Fruit fly (Drosophila melanogaster) whole organism, embryonic: ENCODE measurements around the gene mad2.
A peak's percentile ranks its signal among the peaks of the same experiment; 100 is the strongest.

ENCODE experiments used
- Antp ChIP-seq: fragments of 200-800 bp; sonication (Bioruptor generic); optimal IDR thresholded peaks from 3 replicates; lab custom pipeline; 2016; ENCODE audit warnings: missing biosample characterization, missing genetic modification characterization
- CG10209 ChIP-seq: fragments of 200-800 bp; sonication (Bioruptor generic); optimal IDR thresholded peaks from 3 replicates; lab custom pipeline; 2017; ENCODE audit warnings: missing biosample characterization, mild to moderate bottlenecking, missing genetic modification characterization, missing genetic modification reagents
- CG10267 ChIP-seq: fragments of 200-800 bp; sonication (Bioruptor generic); optimal IDR thresholded peaks from 2 replicates; lab custom pipeline; 2018; ENCODE audit warnings: missing biosample characterization, mild to moderate bottlenecking, missing genetic modification characterization, moderate library complexity
- CG10462 ChIP-seq: fragments of 200-800 bp; sonication (Bioruptor generic); optimal IDR thresholded peaks from 2 replicates; lab custom pipeline; 2016; ENCODE audit warnings: missing biosample characterization, missing genetic modification characterization
- CG11696 ChIP-seq: fragments of 200-800 bp; sonication (Bioruptor generic); IDR thresholded peaks from 2 replicates; pipeline ENCODE4 v1.3.6; 2022; ENCODE audit warnings: missing biosample characterization, missing genetic modification characterization
- CG12219 ChIP-seq: fragments of 200-800 bp; sonication (Bioruptor generic); optimal IDR thresholded peaks from 3 replicates; lab custom pipeline; 2018; ENCODE audit warnings: missing biosample characterization, mild to moderate bottlenecking, missing genetic modification characterization
- CG1233 ChIP-seq: fragments of 200-800 bp; sonication (Bioruptor generic); optimal IDR thresholded peaks from 4 replicates; lab custom pipeline; 2018; ENCODE audit warnings: missing biosample characterization, mild to moderate bottlenecking, missing genetic modification characterization
- CG14667 ChIP-seq: fragments of 200-800 bp; sonication (Bioruptor generic); IDR thresholded peaks from 2 replicates; pipeline ENCODE4 v1.3.6; 2022; ENCODE audit warnings: missing biosample characterization, missing genetic modification characterization
- CG1529 ChIP-seq: fragments of 200-800 bp; sonication (Bioruptor generic); optimal IDR thresholded peaks from 3 replicates; lab custom pipeline; 2018; ENCODE audit warnings: missing biosample characterization, missing genetic modification characterization
- CG15479 ChIP-seq: fragments of 200-800 bp; sonication (Bioruptor generic); optimal IDR thresholded peaks from 3 replicates; lab custom pipeline; 2019; ENCODE audit warnings: missing biosample characterization, mild to moderate bottlenecking, missing genetic modification characterization, moderate library complexity
- CG17359 ChIP-seq: fragments of 200-800 bp; sonication (Bioruptor generic); optimal IDR thresholded peaks from 3 replicates; lab custom pipeline; 2018; ENCODE audit warnings: missing biosample characterization, mild to moderate bottlenecking, missing genetic modification characterization, moderate library complexity
- CG2120 ChIP-seq: fragments of 200-800 bp; sonication (Bioruptor generic); optimal IDR thresholded peaks from 3 replicates; lab custom pipeline; 2016; ENCODE audit warnings: missing biosample characterization, missing genetic modification characterization
- CG30403 ChIP-seq: fragments of 200-800 bp; sonication (Bioruptor generic); optimal IDR thresholded peaks from 3 replicates; lab custom pipeline; 2016; ENCODE audit warnings: missing biosample characterization, missing genetic modification characterization
- CG31388 ChIP-seq: fragments of 200-800 bp; sonication (Bioruptor generic); optimal IDR thresholded peaks from 2 replicates; lab custom pipeline; 2016; ENCODE audit warnings: missing biosample characterization, missing genetic modification characterization
- CG3163 ChIP-seq: fragments of 200-800 bp; sonication (Bioruptor generic); optimal IDR thresholded peaks from 3 replicates; lab custom pipeline; 2016; ENCODE audit warnings: missing biosample characterization, missing genetic modification characterization
- CG3838 ChIP-seq: fragments of 200-800 bp; sonication (Bioruptor generic); optimal IDR thresholded peaks from 3 replicates; lab custom pipeline; 2016; ENCODE audit warnings: missing biosample characterization, missing genetic modification characterization
- CG6654 ChIP-seq: fragments of 200-800 bp; sonication (Bioruptor generic); optimal IDR thresholded peaks from 2 replicates; lab custom pipeline; 2017; ENCODE audit warnings: missing biosample characterization, mild to moderate bottlenecking, missing genetic modification characterization
- CG7839 ChIP-seq: fragments of 200-800 bp; sonication (Bioruptor generic); optimal IDR thresholded peaks from 3 replicates; lab custom pipeline; 2018; ENCODE audit warnings: missing biosample characterization, mild to moderate bottlenecking, missing genetic modification characterization, moderate library complexity
- CG9609 ChIP-seq: fragments of 200-800 bp; sonication (Bioruptor generic); optimal IDR thresholded peaks from 3 replicates; lab custom pipeline; 2016; ENCODE audit warnings: missing biosample characterization, missing genetic modification characterization
- Chrac-16 ChIP-seq: fragments of 200-800 bp; sonication (Bioruptor generic); optimal IDR thresholded peaks from 3 replicates; lab custom pipeline; 2016; ENCODE audit warnings: missing biosample characterization, missing genetic modification characterization
- CoRest ChIP-seq: fragments of 200-800 bp; sonication (Bioruptor generic); optimal IDR thresholded peaks from 3 replicates; lab custom pipeline; 2018; ENCODE audit warnings: missing biosample characterization, mild to moderate bottlenecking, missing genetic modification characterization, moderate library complexity
- Dref ChIP-seq: fragments of 200-800 bp; sonication (Bioruptor generic); IDR thresholded peaks from 2 replicates; pipeline ENCODE4 v1.3.6; 2022; ENCODE audit warnings: missing biosample characterization, missing genetic modification characterization
- Ets97D ChIP-seq: fragments of 200-800 bp; sonication (Bioruptor generic); optimal IDR thresholded peaks from 3 replicates; lab custom pipeline; 2016; ENCODE audit warnings: missing biosample characterization, missing genetic modification characterization
- Fer1 ChIP-seq: fragments of 200-800 bp; sonication (Bioruptor generic); optimal IDR thresholded peaks from 2 replicates; lab custom pipeline; 2017; ENCODE audit warnings: missing biosample characterization, mild to moderate bottlenecking, missing genetic modification characterization
- HmgD ChIP-seq: fragments of 200-800 bp; sonication (Bioruptor generic); optimal IDR thresholded peaks from 3 replicates; lab custom pipeline; 2016; ENCODE audit warnings: missing biosample characterization, missing genetic modification characterization
- Hr51 ChIP-seq, 2 experiments: fragments of 200-800 bp; sonication (Bioruptor generic); optimal IDR thresholded peaks; 2 replicates in 1 of 2; 3 replicates in 1 of 2; lab custom pipeline; 2016 to 2018; ENCODE audit warnings: missing biosample characterization in 2 of 2, missing genetic modification characterization in 2 of 2, mild to moderate bottlenecking in 1 of 2, moderate library complexity in 1 of 2
- Lim3 ChIP-seq: fragments of 200-800 bp; sonication (Bioruptor generic); IDR thresholded peaks from 2 replicates; pipeline ENCODE4 v1.3.6; 2022; ENCODE audit warnings: missing biosample characterization, missing genetic modification characterization
- Nf-YC ChIP-seq: fragments of 200-800 bp; optimal IDR thresholded peaks from 3 replicates; lab custom pipeline; 2019; ENCODE audit warnings: missing biosample characterization, mild to moderate bottlenecking, missing genetic modification characterization, moderate library complexity
- NfI ChIP-seq: fragments of 200-800 bp; sonication (Bioruptor generic); optimal IDR thresholded peaks from 3 replicates; lab custom pipeline; 2018; ENCODE audit warnings: missing biosample characterization, mild to moderate bottlenecking, missing genetic modification characterization, moderate library complexity
- Oaz ChIP-seq: fragments of 200-800 bp; sonication (Bioruptor generic); IDR thresholded peaks from 2 replicates; pipeline ENCODE4 v1.3.6; 2022; ENCODE audit warnings: missing biosample characterization, missing genetic modification characterization
- PHDP ChIP-seq: fragments of 200-800 bp; sonication (Bioruptor generic); optimal IDR thresholded peaks from 3 replicates; lab custom pipeline; 2018; ENCODE audit warnings: missing biosample characterization, mild to moderate bottlenecking, missing genetic modification characterization, moderate library complexity
- Spps ChIP-seq: fragments of 200-800 bp; sonication (Bioruptor generic); optimal IDR thresholded peaks from 2 replicates; lab custom pipeline; 2018; ENCODE audit warnings: missing biosample characterization, mild to moderate bottlenecking, missing genetic modification characterization
- Ssrp ChIP-seq: fragments of 200-800 bp; sonication (Bioruptor generic); optimal IDR thresholded peaks from 2 replicates; lab custom pipeline; 2018; ENCODE audit warnings: missing biosample characterization, mild to moderate bottlenecking, missing genetic modification characterization, moderate library complexity
- Trl ChIP-seq, 3 experiments: fragments of >200 bp in 2 of 3; fragments of 200-800 bp in 1 of 3; sonication (Bioruptor generic) in 1 of 3; optimal IDR thresholded peaks; 2 replicates in 1 of 3; 3 replicates in 2 of 3; lab custom pipeline; 2016 to 2017; ENCODE audit warnings: missing biosample characterization in 1 of 3, missing genetic modification characterization in 1 of 3
- ac ChIP-seq: fragments of 200-800 bp; sonication (Bioruptor generic); optimal IDR thresholded peaks from 3 replicates; lab custom pipeline; 2017; ENCODE audit warnings: missing biosample characterization, mild to moderate bottlenecking, missing genetic modification characterization
- aop ChIP-seq: fragments of 200-800 bp; sonication (Bioruptor generic); IDR thresholded peaks from 2 replicates; pipeline ENCODE4 v1.3.6; 2022; ENCODE audit warnings: missing biosample characterization, missing genetic modification characterization
- ara ChIP-seq: fragments of 200-800 bp; sonication (Bioruptor generic); IDR thresholded peaks from 2 replicates; pipeline ENCODE4 v1.3.6; 2022; ENCODE audit warnings: missing biosample characterization, missing genetic modification characterization
- cad ChIP-seq: fragments of >200 bp; optimal IDR thresholded peaks from 2 replicates; lab custom pipeline; 2017; ENCODE audit warnings: missing biosample characterization, missing genetic modification characterization
- fd96Cb ChIP-seq: fragments of 200-800 bp; sonication (Bioruptor generic); optimal IDR thresholded peaks from 2 replicates; lab custom pipeline; 2018; ENCODE audit warnings: missing biosample characterization, mild to moderate bottlenecking, missing genetic modification characterization, moderate library complexity
- gcm2 ChIP-seq: fragments of 200-800 bp; sonication (Bioruptor generic); optimal IDR thresholded peaks from 2 replicates; lab custom pipeline; 2016; ENCODE audit warnings: missing biosample characterization, missing genetic modification characterization
- gsb-n ChIP-seq: fragments of 200-800 bp; sonication (Bioruptor generic); optimal IDR thresholded peaks from 3 replicates; lab custom pipeline; 2018; ENCODE audit warnings: missing biosample characterization, mild to moderate bottlenecking, missing genetic modification characterization
- kni ChIP-seq: fragments of 200-800 bp; sonication (Bioruptor generic); optimal IDR thresholded peaks from 3 replicates; lab custom pipeline; 2017; ENCODE audit warnings: mild to moderate bottlenecking, missing biosample characterization, missing genetic modification reagents, missing genetic modification characterization
- sc ChIP-seq, 3 experiments: fragments of >200 bp in 2 of 3; fragments of 200-800 bp in 1 of 3; sonication (Bioruptor generic) in 1 of 3; optimal IDR thresholded peaks; 2 replicates in 2 of 3; 3 replicates in 1 of 3; lab custom pipeline; 2017; ENCODE audit warnings: mild to moderate bottlenecking in 1 of 3, missing biosample characterization in 1 of 3, missing genetic modification characterization in 1 of 3, missing genetic modification reagents in 1 of 3
- sens-2 ChIP-seq: fragments of 200-800 bp; sonication (Bioruptor generic); IDR thresholded peaks from 2 replicates; pipeline ENCODE4 v1.3.6; 2022; ENCODE audit warnings: missing biosample characterization, missing genetic modification characterization
- slp2 ChIP-seq: fragments of 200-800 bp; sonication (Bioruptor generic); optimal IDR thresholded peaks from 2 replicates; lab custom pipeline; 2016; ENCODE audit warnings: missing biosample characterization, missing genetic modification characterization
- so ChIP-seq: fragments of 200-800 bp; sonication (Bioruptor generic); IDR thresholded peaks from 3 replicates; pipeline ENCODE4 v1.3.6; 2022; ENCODE audit warnings: missing biosample characterization, missing genetic modification characterization
- trem ChIP-seq: fragments of 200-800 bp; optimal IDR thresholded peaks from 3 replicates; lab custom pipeline; 2019; ENCODE audit warnings: missing biosample characterization, mild to moderate bottlenecking, missing genetic modification characterization, moderate library complexity
- unpg ChIP-seq: fragments of 200-800 bp; sonication (Bioruptor generic); optimal IDR thresholded peaks from 3 replicates; lab custom pipeline; 2018; ENCODE audit warnings: missing biosample characterization, mild to moderate bottlenecking, missing genetic modification characterization, moderate library complexity
- z ChIP-seq: fragments of 200-800 bp; sonication (Bioruptor generic); IDR thresholded peaks from 3 replicates; pipeline ENCODE4 v1.3.6; 2022; ENCODE audit warnings: missing biosample characterization, missing genetic modification characterization
- zen ChIP-seq: fragments of 200-800 bp; sonication (Bioruptor generic); optimal IDR thresholded peaks from 3 replicates; lab custom pipeline; 2018; ENCODE audit warnings: missing biosample characterization, mild to moderate bottlenecking, missing genetic modification characterization, moderate library complexity
- zfh2 ChIP-seq: fragments of 200-800 bp; sonication (Bioruptor generic); optimal IDR thresholded peaks from 2 replicates; lab custom pipeline; 2016; ENCODE audit warnings: missing biosample characterization, missing genetic modification characterization

The mad2 gene

dm6 chr3L:5813016-5813415, at the start of gene mad2 (continued):
- peak; percentile 96 for TF ChIP-seq Dref (GFP tag; lab: Robert Waterston, UW)
- no peak for TF ChIP-seq CG12219 (GFP tag; lab: Kevin White, UChicago)
- no peak for TF ChIP-seq fd96Cb (tag; lab: Kevin White, UChicago)
- peak; percentile 28 for TF ChIP-seq zen (tag; lab: Kevin White, UChicago)
- TF ChIP-seq CG3163 (GFP tag; lab: Kevin White, UChicago) = no peak
- TF ChIP-seq gcm2 (GFP tag; lab: Kevin White, UChicago) = no peak
- TF ChIP-seq ac = no peak
- no peak for TF ChIP-seq gsb-n (tag; lab: Kevin White, UChicago)
- TF ChIP-seq Trl (optimal IDR thresholded peaks at IDR 0.05; lab: Kevin White, UChicago) = peak in 1 of 2 experiments; percentile 9
- no peak for TF ChIP-seq Trl (GFP tag; optimal IDR thresholded peaks at IDR 0.05; lab: Kevin White, UChicago)
- no peak for TF ChIP-seq CG9609
- TF ChIP-seq CG3838 (GFP tag; lab: Kevin White, UChicago) = no peak
- no peak for TF ChIP-seq CG7839 (tag; lab: Kevin White, UChicago)
- no peak for TF ChIP-seq Lim3 (GFP tag; lab: Robert Waterston, UW)
- no peak for TF ChIP-seq unpg
- peak; percentile 22 for TF ChIP-seq trem (tag; lab: Kevin White, UChicago)
- TF ChIP-seq Antp (GFP tag; lab: Kevin White, UChicago) = no peak
- peak; percentile 58 for TF ChIP-seq CG10267 (tag; lab: Kevin White, UChicago)
- TF ChIP-seq Ets97D = peak; percentile 75
- no peak for TF ChIP-seq Oaz (GFP tag; lab: Robert Waterston, UW)
- peak; percentile 28 for TF ChIP-seq Nf-YC
- TF ChIP-seq Chrac-16 (GFP tag; lab: Kevin White, UChicago) = no peak
- TF ChIP-seq CG6654 = no peak
- TF ChIP-seq CG30403 (GFP tag; lab: Kevin White, UChicago) = peak; percentile 25
- TF ChIP-seq CoRest (tag; lab: Kevin White, UChicago) = peak; percentile 69
- no peak for TF ChIP-seq CG31388
- peak; percentile 81 for TF ChIP-seq HmgD (GFP tag; lab: Kevin White, UChicago)
- TF ChIP-seq Fer1 = no peak
- TF ChIP-seq z (GFP tag; lab: Robert Waterston, UW) = no peak
- TF ChIP-seq so (GFP tag; lab: Robert Waterston, UW) = no peak
- no peak for TF ChIP-seq CG1233 (GFP tag; lab: Kevin White, UChicago)
- TF ChIP-seq Spps (tag; lab: Kevin White, UChicago) = no peak
- no peak for TF ChIP-seq CG10209 (GFP tag; lab: Kevin White, UChicago)
- no peak for TF ChIP-seq CG14667
- TF ChIP-seq CG1529 (GFP tag; lab: Kevin White, UChicago) = no peak
- TF ChIP-seq sc (optimal IDR thresholded peaks at IDR 0.05; lab: Kevin White, UChicago) = no peak
- no peak for TF ChIP-seq sc (GFP tag; optimal IDR thresholded peaks at IDR 0.05; lab: Kevin White, UChicago)
- TF ChIP-seq kni = no peak
- no peak for TF ChIP-seq sens-2 (GFP tag; lab: Robert Waterston, UW)
- TF ChIP-seq CG17359 = no peak
- peak; percentile 85 for TF ChIP-seq CG15479 (GFP tag; lab: Kevin White, UChicago)
- TF ChIP-seq slp2 = no peak
- no peak for TF ChIP-seq aop (GFP tag; lab: Robert Waterston, UW)
- peak; percentile 17 for TF ChIP-seq CG10462 (GFP tag; lab: Kevin White, UChicago)
- peak; percentile 23 for TF ChIP-seq PHDP (tag; lab: Kevin White, UChicago)
- no peak for TF ChIP-seq Hr51 (GFP tag; optimal IDR thresholded peaks at IDR 0.05; lab: Kevin White, UChicago)
- TF ChIP-seq CG2120 = peak; percentile 39
- peak; percentile 8 for TF ChIP-seq zfh2 (GFP tag; lab: Kevin White, UChicago)
- no peak for TF ChIP-seq Ssrp
- no peak for TF ChIP-seq CG11696 (GFP tag; lab: Robert Waterston, UW)
- TF ChIP-seq ara (GFP tag; lab: Robert Waterston, UW) = no peak
- TF ChIP-seq NfI (GFP tag; lab: Kevin White, UChicago) = no peak
- TF ChIP-seq cad (GFP tag; lab: Kevin White, UChicago) = peak; percentile 20
